Worm (Caenorhabditis elegans) whole organism, mixed stage, embryonic: ENCODE measurements around the gene K02E7.7.

Experiments used
- M03D4.4 ChIP-seq: sonication (generic microtip); optimal IDR thresholded peaks from 2 replicates; lab custom pipeline; 2017; ENCODE audit warnings: mild to moderate bottlenecking, missing genetic modification characterization, missing compliant biosample characterization
- ceh-43 ChIP-seq: fragments of 200-800 bp; sonication (Bioruptor generic); optimal IDR thresholded peaks from 2 replicates; lab custom pipeline; 2018; ENCODE audit warnings: mild to moderate bottlenecking, missing genetic modification characterization, moderate library complexity, missing compliant biosample characterization
- drap-1 ChIP-seq: fragments of 200-800 bp; sonication (Bioruptor generic); optimal IDR thresholded peaks from 3 replicates; lab custom pipeline; 2018; ENCODE audit warnings: mild to moderate bottlenecking, missing genetic modification characterization, missing compliant biosample characterization
- ham-2 ChIP-seq: fragments of 200-800 bp; sonication (Bioruptor generic); optimal IDR thresholded peaks from 2 replicates; lab custom pipeline; 2018; ENCODE audit warnings: mild to moderate bottlenecking, missing genetic modification characterization, missing compliant biosample characterization
- lin-13 ChIP-seq: fragments of 150-350 bp; optimal IDR thresholded peaks from 2 replicates; lab custom pipeline; 2014; ENCODE audit warnings: missing biosample characterization, missing genetic modification characterization
- mep-1 ChIP-seq: fragments of 150-350 bp; optimal IDR thresholded peaks from 2 replicates; lab custom pipeline; 2017; ENCODE audit warnings: missing biosample characterization, missing genetic modification reagents, missing genetic modification characterization, inconsistent platforms
- nhr-12 ChIP-seq: fragments of 150-350 bp; optimal IDR thresholded peaks from 2 replicates; lab custom pipeline; 2014; ENCODE audit warnings: missing biosample characterization, missing genetic modification characterization
- nhr-2 ChIP-seq: fragments of 150-350 bp; optimal IDR thresholded peaks from 2 replicates; lab custom pipeline; 2014; ENCODE audit warnings: missing biosample characterization, missing genetic modification characterization
- nhr-237 ChIP-seq: fragments of 150-350 bp; optimal IDR thresholded peaks from 2 replicates; lab custom pipeline; 2014; ENCODE audit warnings: missing biosample characterization, missing genetic modification characterization
- nhr-76 ChIP-seq: sonication (generic microtip); optimal IDR thresholded peaks from 2 replicates; lab custom pipeline; 2017; ENCODE audit warnings: missing biosample characterization, missing genetic modification characterization
- unc-39 ChIP-seq: fragments of 150-350 bp; optimal IDR thresholded peaks from 2 replicates; lab custom pipeline; 2014; ENCODE audit warnings: missing biosample characterization, missing genetic modification characterization
- unc-62 ChIP-seq: fragments of 150-350 bp; optimal IDR thresholded peaks from 2 replicates; lab custom pipeline; 2014; ENCODE audit warnings: missing biosample characterization, missing genetic modification reagents, missing genetic modification characterization
- ztf-11 ChIP-seq: fragments of 150-350 bp; optimal IDR thresholded peaks from 2 replicates; lab custom pipeline; 2014; ENCODE audit warnings: missing biosample characterization, missing genetic modification characterization

ce11 chrII:1046937-1047336, 7.9 kb upstream of the K02E7.7 start:
- no peak for TF ChIP-seq nhr-12 (tag; lab: Kevin White, UChicago)
- TF ChIP-seq nhr-76 (tag; lab: Kevin White, UChicago) = no peak
- TF ChIP-seq nhr-237 = no peak
- TF ChIP-seq drap-1 = no peak
- TF ChIP-seq ztf-11 (tag; lab: Kevin White, UChicago) = no peak
- no peak for TF ChIP-seq ceh-43
- TF ChIP-seq mep-1 = no peak
- no peak for TF ChIP-seq M03D4.4 (tag; lab: Kevin White, UChicago)
- TF ChIP-seq unc-62 = no peak
- TF ChIP-seq lin-13 (tag; lab: Kevin White, UChicago) = no peak
- no peak for TF ChIP-seq unc-39
- TF ChIP-seq nhr-2 = no peak
- TF ChIP-seq ham-2 (GFP tag; lab: Kevin White, UChicago) = no peak
